Worm (Caenorhabditis elegans): ENCODE measurements around the gene hpo-40.

The hpo-40 gene

ce11 chrV:10205483-10205882, 7.2 kb upstream of the hpo-40 start, which contains the start of gene ZK856.16:
TSS of gene ZK856.16 (minus strand) at chrV:10205583.
- TF ChIP-seq tra-1 (GFP tag; IDR thresholded peaks at IDR 0.05) = no peak
- no peak for TF ChIP-seq daf-8 (GFP tag; IDR thresholded peaks at IDR 0.05)
- no peak for TF ChIP-seq hmg-1.1 (GFP tag; IDR thresholded peaks at IDR 0.05)
- TF ChIP-seq Y75B8A.6 (GFP tag; IDR thresholded peaks at IDR 0.05) = no peak
- no peak for TF ChIP-seq R02D3.7 (tag; optimal IDR thresholded peaks at IDR 0.05)
- TF ChIP-seq lin-13 (GFP tag; optimal IDR thresholded peaks at IDR 0.05) = no peak
- TF ChIP-seq F49E8.2 (tag; optimal IDR thresholded peaks at IDR 0.05; ENCODE audit: borderline replicate concordance) = no peak
- no peak for TF ChIP-seq daf-12 (tag; optimal IDR thresholded peaks at IDR 0.05)
- TF ChIP-seq php-3 (GFP tag; IDR thresholded peaks at IDR 0.05) = no peak

ce11 chrV:10206502-10206901, 6.2 kb upstream of the hpo-40 start, which contains the start of gene rpc-25:
TSS of gene rpc-25 (minus strand) at chrV:10206602.
- TF ChIP-seq D1046.2 (GFP tag; IDR thresholded peaks at IDR 0.05) (no peak), tra-1 (GFP tag; IDR thresholded peaks at IDR 0.05) (no peak), daf-12 (tag; optimal IDR thresholded peaks at IDR 0.05) (no peak)

ce11 chrV:10210244-10210643, 2.5 kb upstream of the hpo-40 start, which contains the start of gene tftc-3:
TSS of gene tftc-3 (minus strand) at chrV:10210344.
- TF ChIP-seq dpl-1 (GFP tag; optimal IDR thresholded peaks at IDR 0.05) = no peak
- peak; percentile 35 for TF ChIP-seq duxl-1 (tag; optimal IDR thresholded peaks at IDR 0.05; ENCODE audit: poor library complexity)

- TF ChIP-seq dpl-1 (GFP tag; optimal IDR thresholded peaks at IDR 0.05) (no peak), nhr-28 (tag; optimal IDR thresholded peaks at IDR 0.05) (no peak), ceh-62 (tag; optimal IDR thresholded peaks at IDR 0.05) (no peak), php-3 (GFP tag; IDR thresholded peaks at IDR 0.05) (no peak), mxl-3 (GFP tag; optimal IDR thresholded peaks at IDR 0.05) (no peak), Y75B8A.6 (GFP tag; IDR thresholded peaks at IDR 0.05) (no peak), zfp-2 (tag; optimal IDR thresholded peaks at IDR 0.05) (no peak), nhr-102 (tag; optimal IDR thresholded peaks at IDR 0.05) (no peak), nhr-111 (GFP tag; optimal IDR thresholded peaks at IDR 0.05) (no peak), nhr-237 (tag; optimal IDR thresholded peaks at IDR 0.05) (no peak), nhr-48 (tag; optimal IDR thresholded peaks at IDR 0.05) (no peak), unc-130 (GFP tag; optimal IDR thresholded peaks at IDR 0.05) (no peak), sdz-12 (GFP tag; optimal IDR thresholded peaks at IDR 0.05) (no peak), gei-8 (GFP tag; optimal IDR thresholded peaks at IDR 0.05) (no peak), Y5F2A.4 (GFP tag; optimal IDR thresholded peaks at IDR 0.05) (no peak)
These were observed 700 bp upstream of the hpo-40 start, which contains the start of gene zhit-3 for ce11 chrV:10212027-10212426. TSS of gene zhit-3 (minus strand) at chrV:10212127.

- no peak for TF ChIP-seq lin-13 (GFP tag; optimal IDR thresholded peaks at IDR 0.05)
These were observed 4.0 kb downstream of the hpo-40 start, which contains the start of gene ZK856.14 for ce11 chrV:10216724-10217123. TSS of gene ZK856.14 (plus strand) at chrV:10217024.

ce11 chrV:10220605-10221004, 7.9 kb downstream of the hpo-40 start, which contains the start of gene C12D8.13:
TSS of gene C12D8.13 (minus strand) at chrV:10220705.
- TF ChIP-seq set-16 (GFP tag; IDR thresholded peaks at IDR 0.05) (no peak), ceh-32 (tag; optimal IDR thresholded peaks at IDR 0.05; ENCODE audit: poor library complexity) (no peak), ama-1 (optimal IDR thresholded peaks at IDR 0.05) (no peak)

ce11 chrV:10221317-10221716, 8.6 kb downstream of the hpo-40 start, which contains the start of the genes fipr-5 and fipr-9:
TSS of gene fipr-5 (minus strand) at chrV:10221417.
TSS of gene fipr-9 (plus strand) at chrV:10221662.
- TF ChIP-seq nhr-28 (tag; optimal IDR thresholded peaks at IDR 0.05) (no peak), zip-11 (GFP tag; IDR thresholded peaks at IDR 0.05) (no peak), nhr-102 (tag; optimal IDR thresholded peaks at IDR 0.05) (no peak), Y75B8A.6 (GFP tag; IDR thresholded peaks at IDR 0.05) (no peak), ztf-7 (tag; optimal IDR thresholded peaks at IDR 0.05) (no peak), jun-1 (tag; optimal IDR thresholded peaks at IDR 0.05) (no peak), ces-1 (GFP tag; optimal IDR thresholded peaks at IDR 0.05) (no peak), saeg-2 (GFP tag; IDR thresholded peaks at IDR 0.05) (no peak), lin-39 (tag; optimal IDR thresholded peaks at IDR 0.05) (no peak), nhr-6 (tag; optimal IDR thresholded peaks at IDR 0.05) (no peak), ztf-11 (tag; optimal IDR thresholded peaks at IDR 0.05) (no peak), daf-12 (tag; optimal IDR thresholded peaks at IDR 0.05) (no peak)

Data from whole organism, L4 larva.